Fruit fly (Drosophila melanogaster): ENCODE data around the gene RPA2.

Gene RPA2

dm6 chr2L:20917235-20918055, 8.5 kb downstream of the RPA2 start (continued):
- TF ChIP-seq wor (GFP tag; IDR thresholded peaks at IDR 0.05) (peak; percentile 47), nom (GFP tag; optimal IDR thresholded peaks at IDR 0.05) (no peak), CG18011 (GFP tag; optimal IDR thresholded peaks at IDR 0.05) (peak; percentile 35), CG3163 (GFP tag; optimal IDR thresholded peaks at IDR 0.05) (no peak), Dip2 (GFP tag; IDR thresholded peaks at IDR 0.05) (0 out of 2 replicates have a peak, but pooled peaks have one; percentile 30), CG18619 (GFP tag; optimal IDR thresholded peaks at IDR 0.05) (peak; percentile 67), CG30431 (GFP tag; optimal IDR thresholded peaks at IDR 0.05) (peak; percentile 30), yki (optimal IDR thresholded peaks at IDR 0.05) (no peak), br (optimal IDR thresholded peaks at IDR 0.05) (no peak), CG15073 (GFP tag; optimal IDR thresholded peaks at IDR 0.05) (peak; percentile 7), hth (optimal IDR thresholded peaks at IDR 0.05) (no peak), cato (GFP tag; optimal IDR thresholded peaks at IDR 0.05; ENCODE audit: borderline replicate concordance) (peak; percentile 54), CG17361 (GFP tag; IDR thresholded peaks at IDR 0.05) (peak; percentile 99), Hr51 (GFP tag; optimal IDR thresholded peaks at IDR 0.05) (peak in 1 of 2 experiments; percentile 86), Asciz (GFP tag; optimal IDR thresholded peaks at IDR 0.05) (peak; percentile 91), pan (optimal IDR thresholded peaks at IDR 0.05) (no peak), pan (GFP tag; optimal IDR thresholded peaks at IDR 0.05 in 1 of 2, IDR thresholded peaks at IDR 0.05 in 1 of 2) (peak in 1 of 2 experiments; percentile 92), dimm (GFP tag; IDR thresholded peaks at IDR 0.05) (no peak), Ptx1 (GFP tag; IDR thresholded peaks at IDR 0.05) (peak; percentile 62; the same call in 1 of the 2 replicates), CG43689 (GFP tag; IDR thresholded peaks at IDR 0.05) (no peak), sd (tag; optimal IDR thresholded peaks at IDR 0.05) (peak; percentile 31), org-1 (GFP tag; optimal IDR thresholded peaks at IDR 0.05) (peak; percentile 61), CG18764 (GFP tag; optimal IDR thresholded peaks at IDR 0.05) (peak; percentile 89), tna (GFP tag; IDR thresholded peaks at IDR 0.05; ENCODE audit: partially characterized antibody) (no peak), Adf1 (GFP tag; IDR thresholded peaks at IDR 0.05) (no peak), CG34422 (GFP tag; IDR thresholded peaks at IDR 0.05) (peak; percentile 86), CG11456 (GFP tag; IDR thresholded peaks at IDR 0.05) (peak; percentile 68; the same call in 2 of the 3 replicates), ab (GFP tag; optimal IDR thresholded peaks at IDR 0.05) (no peak), disco-r (GFP tag; optimal IDR thresholded peaks at IDR 0.05) (no peak), Blimp-1 (GFP tag; optimal IDR thresholded peaks at IDR 0.05) (peak; percentile 91), gsb-n (tag; optimal IDR thresholded peaks at IDR 0.05) (peak; percentile 66), Med (GFP tag) (no peak), gem (tag; optimal IDR thresholded peaks at IDR 0.05) (peak; percentile 90), Spps (tag; optimal IDR thresholded peaks at IDR 0.05) (peak; percentile 83), CG3065 (GFP tag; optimal IDR thresholded peaks at IDR 0.05) (no peak), CG1832 (GFP tag; optimal IDR thresholded peaks at IDR 0.05) (no peak), phol (tag; optimal IDR thresholded peaks at IDR 0.05) (peak; percentile 96), GATAe (GFP tag; conservative IDR thresholded peaks at IDR 0.05) (peak; percentile 41; the same call in 1 of the 2 replicates), chinmo (GFP tag; IDR thresholded peaks at IDR 0.05; ENCODE audit: partially characterized antibody) (0 out of 4 replicates have a peak, but pooled peaks have one; percentile 76), gce (GFP tag; IDR thresholded peaks at IDR 0.05) (0 out of 3 replicates have a peak, but pooled peaks have one; percentile 71), Dek (tag; optimal IDR thresholded peaks at IDR 0.05) (peak; percentile 48), CG11085 (GFP tag; IDR thresholded peaks at IDR 0.05) (peak; percentile 87), CkIIα-i1 (GFP tag; IDR thresholded peaks at IDR 0.05) (no peak), Xrp1 (GFP tag; IDR thresholded peaks at IDR 0.05) (peak; percentile 92), CG14014 (GFP tag; IDR thresholded peaks at IDR 0.05) (no peak), maf-S (GFP tag; optimal IDR thresholded peaks at IDR 0.05) (peak; percentile 32), CG4360 (GFP tag; IDR thresholded peaks at IDR 0.05) (no peak), CG10565 (GFP tag; optimal IDR thresholded peaks at IDR 0.05) (no peak), CG8359 (GFP tag; optimal IDR thresholded peaks at IDR 0.05; ENCODE audit: borderline replicate concordance) (peak; percentile 73), CG10321 (GFP tag; IDR thresholded peaks at IDR 0.05) (no peak)
